Worm (Caenorhabditis elegans): Measurements from ENCODE around the gene ddn-3.

ddn-3 gene

DNA sequence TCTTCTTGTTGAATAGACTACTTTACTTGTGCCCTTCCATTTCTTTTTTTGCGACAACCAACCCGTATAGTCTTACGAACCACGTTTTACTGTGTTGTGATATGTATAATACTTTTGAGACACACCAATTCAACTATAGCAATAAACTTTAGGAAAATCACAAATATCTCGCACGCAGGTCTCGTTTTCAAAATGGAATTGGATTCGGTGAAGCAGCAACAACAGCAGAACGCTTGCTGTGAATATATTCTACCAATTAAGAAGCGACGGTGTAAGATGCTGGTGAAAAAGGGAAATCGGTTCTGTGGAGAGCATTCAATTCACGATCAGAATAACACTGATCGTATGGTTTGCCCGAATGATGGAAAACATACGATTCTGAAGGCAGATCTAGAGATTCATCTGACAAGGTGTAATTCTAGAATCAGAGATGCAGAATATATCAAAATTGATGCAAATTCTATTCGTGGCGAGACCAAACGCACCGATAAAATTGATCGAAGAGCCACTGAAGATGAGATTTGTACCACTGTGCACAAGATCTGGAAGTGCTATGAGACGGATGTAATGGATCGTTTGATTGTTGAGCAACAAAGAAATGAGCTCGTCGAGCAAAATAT is 43.4 kb upstream of the ddn-3 start, which contains the start of gene Y49A3A.3:
Y49A3A.3 (plus strand) TSS at position 153 of the 620 bp plus-strand sequence.
- TF ChIP-seq hlh-8 (tag; optimal IDR thresholded peaks at IDR 0.05) (no peak), ama-1 (optimal IDR thresholded peaks at IDR 0.05) (peak; percentile 52)

DNA sequence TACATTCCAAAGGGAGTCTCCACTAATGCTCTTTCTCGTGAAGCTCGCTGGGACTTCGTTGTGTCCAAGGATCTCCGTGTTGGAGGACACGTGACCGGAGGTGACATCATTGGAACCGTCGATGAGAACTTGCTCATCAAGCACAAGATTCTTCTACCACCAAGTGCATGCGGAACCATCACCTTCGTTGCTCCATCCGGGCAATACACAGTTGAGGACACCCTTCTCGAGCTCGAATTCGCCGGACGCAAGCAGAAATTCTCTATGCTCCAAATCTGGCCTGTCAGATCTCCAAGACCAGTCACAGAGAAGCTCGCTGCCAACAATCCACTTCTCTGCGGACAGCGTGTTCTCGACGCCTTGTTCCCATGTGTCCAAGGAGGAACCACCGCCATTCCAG is 41.0 kb upstream of the ddn-3 start:
- no peak for TF ChIP-seq ceh-45 (GFP tag; IDR thresholded peaks at IDR 0.05)
- TF ChIP-seq ceh-2 (tag; optimal IDR thresholded peaks at IDR 0.05), result no peak
- no peak for TF ChIP-seq npax-4 (tag; optimal IDR thresholded peaks at IDR 0.05)
- TF ChIP-seq ceh-6 (GFP tag; optimal IDR thresholded peaks at IDR 0.05), result no peak
- no peak for TF ChIP-seq elt-2 (tag; optimal IDR thresholded peaks at IDR 0.05)
- TF ChIP-seq tbx-2 (tag; optimal IDR thresholded peaks at IDR 0.05), result no peak

DNA sequence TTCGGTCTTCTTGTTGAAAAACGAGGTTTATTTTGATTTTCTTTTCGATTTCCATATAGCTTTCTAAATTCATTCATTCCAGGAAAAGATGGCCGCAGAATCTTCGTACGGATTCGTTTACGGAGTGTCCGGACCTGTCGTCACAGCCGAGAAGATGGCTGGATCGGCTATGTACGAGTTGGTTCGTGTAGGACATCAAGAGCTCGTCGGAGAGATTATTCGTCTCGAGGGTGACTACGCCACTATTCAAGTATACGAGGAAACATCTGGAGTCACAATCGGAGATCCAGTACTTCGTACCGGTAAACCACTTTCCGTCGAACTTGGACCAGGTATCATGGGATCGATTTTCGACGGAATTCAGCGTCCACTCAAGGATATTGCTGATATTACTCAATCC is 40.6 kb upstream of the ddn-3 start, which contains the start of gene vha-13:
vha-13 (plus strand) TSS at position 81 of the 400 bp plus-strand sequence.
- TF ChIP-seq K09A11.1 (tag; optimal IDR thresholded peaks at IDR 0.05; ENCODE audit: insufficient read depth), result no peak
- no peak for TF ChIP-seq nhr-11 (tag; optimal IDR thresholded peaks at IDR 0.05)
- TF ChIP-seq hlh-15 (tag; optimal IDR thresholded peaks at IDR 0.05), result no peak
- TF ChIP-seq pag-3 (tag; optimal IDR thresholded peaks at IDR 0.05; ENCODE audit: borderline replicate concordance), result no peak
- TF ChIP-seq unc-3 (GFP tag; conservative IDR thresholded peaks at IDR 0.05), result no peak
- no peak for TF ChIP-seq unc-3 (tag; optimal IDR thresholded peaks at IDR 0.05)
- TF ChIP-seq Y22D7AL.16 (tag; optimal IDR thresholded peaks at IDR 0.05), result no peak
- no peak for TF ChIP-seq pqm-1 (tag; optimal IDR thresholded peaks at IDR 0.05)
- TF ChIP-seq unc-42 (tag; optimal IDR thresholded peaks at IDR 0.05), result no peak
- TF ChIP-seq ttx-3 (tag; optimal IDR thresholded peaks at IDR 0.05), result no peak
- no peak for TF ChIP-seq hlh-13 (GFP tag; optimal IDR thresholded peaks at IDR 0.05)
- no peak for TF ChIP-seq lin-11 (tag; optimal IDR thresholded peaks at IDR 0.05)

DNA sequence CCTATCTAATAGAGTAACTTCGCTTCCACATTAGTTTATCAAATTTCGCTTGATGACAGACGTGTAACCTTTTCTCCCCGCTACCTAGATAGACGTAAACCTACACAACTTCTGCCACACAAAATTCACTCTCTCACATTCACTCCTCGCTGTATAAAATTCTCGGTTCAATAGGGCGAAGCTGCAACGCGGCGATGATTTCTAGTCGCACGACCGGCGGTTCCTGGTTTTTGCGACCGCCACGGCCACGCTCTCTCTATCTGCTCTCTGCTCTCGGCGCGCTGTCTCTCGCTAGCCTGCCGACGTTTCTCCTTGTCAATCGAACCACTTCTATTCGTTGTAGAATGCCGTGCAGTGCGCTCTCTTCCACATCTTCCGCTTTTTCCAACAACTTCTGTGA is 39.9 kb upstream of the ddn-3 start:
- TF ChIP-seq rnt-1 (tag; optimal IDR thresholded peaks at IDR 0.05) (peak; percentile 60), che-1 (tag; optimal IDR thresholded peaks at IDR 0.05) (no peak), gmeb-2 (tag; optimal IDR thresholded peaks at IDR 0.05) (no peak), unc-55 (GFP tag; optimal IDR thresholded peaks at IDR 0.05) (no peak), dmd-4 (tag; optimal IDR thresholded peaks at IDR 0.05; ENCODE audit: borderline replicate concordance) (no peak), fkh-10 (GFP tag; optimal IDR thresholded peaks at IDR 0.05) (peak; percentile 14), F13H6.1 (tag; optimal IDR thresholded peaks at IDR 0.05) (peak; percentile 3), tbx-2 (tag; optimal IDR thresholded peaks at IDR 0.05) (peak; percentile 75), hlh-8 (tag; optimal IDR thresholded peaks at IDR 0.05) (peak; percentile 11), ceh-2 (tag; optimal IDR thresholded peaks at IDR 0.05) (peak; percentile 7), sdc-2 (tag; optimal IDR thresholded peaks at IDR 0.05) (peak; percentile 3), ceh-18 (tag; optimal IDR thresholded peaks at IDR 0.05) (peak; percentile 79), fax-1 (tag; optimal IDR thresholded peaks at IDR 0.05) (no peak), nfya-1 (tag; optimal IDR thresholded peaks at IDR 0.05) (peak; percentile 62), unc-3 (GFP tag; conservative IDR thresholded peaks at IDR 0.05) (no peak), unc-3 (tag; optimal IDR thresholded peaks at IDR 0.05) (no peak), unc-42 (tag; optimal IDR thresholded peaks at IDR 0.05) (peak; percentile 72), elt-4 (tag; optimal IDR thresholded peaks at IDR 0.05) (no peak), ceh-9 (tag; optimal IDR thresholded peaks at IDR 0.05) (no peak), hlh-6 (tag; optimal IDR thresholded peaks at IDR 0.05) (peak; percentile 41), npax-4 (tag; optimal IDR thresholded peaks at IDR 0.05) (no peak), dve-1 (tag; optimal IDR thresholded peaks at IDR 0.05) (peak; percentile 22), ceh-19 (GFP tag; optimal IDR thresholded peaks at IDR 0.05) (no peak), madf-2 (tag; optimal IDR thresholded peaks at IDR 0.05) (peak; percentile 0), ceh-31 (tag; optimal IDR thresholded peaks at IDR 0.05) (peak; percentile 78), ref-2 (tag; optimal IDR thresholded peaks at IDR 0.05) (peak; percentile 54), pqm-1 (tag; optimal IDR thresholded peaks at IDR 0.05) (peak; percentile 15), fkh-6 (tag; optimal IDR thresholded peaks at IDR 0.05) (peak; percentile 53), ceh-14 (tag; optimal IDR thresholded peaks at IDR 0.05) (peak; percentile 55), hlh-15 (tag; optimal IDR thresholded peaks at IDR 0.05) (no peak), elt-2 (tag; optimal IDR thresholded peaks at IDR 0.05) (no peak), pros-1 (tag; optimal IDR thresholded peaks at IDR 0.05) (peak; percentile 58), pha-2 (tag; optimal IDR thresholded peaks at IDR 0.05) (no peak), hlh-13 (GFP tag; optimal IDR thresholded peaks at IDR 0.05) (no peak), ceh-34 (tag; optimal IDR thresholded peaks at IDR 0.05) (peak; percentile 43), C08G9.2 (tag; optimal IDR thresholded peaks at IDR 0.05) (peak; percentile 64)
